Fruit fly (Drosophila melanogaster) whole organism, wandering third instar larva: Measurements from ENCODE around the gene CG33710.

Source experiments
- Mio ChIP-seq: sonication (Bioruptor generic); optimal IDR thresholded peaks from 2 replicates; lab custom pipeline; 2016; ENCODE audit warnings: missing biosample characterization, missing genetic modification characterization
- Myc ChIP-seq: fragments of >200 bp; optimal IDR thresholded peaks from 2 replicates; lab custom pipeline; 2017
- OdsH ChIP-seq: fragments of 200-800 bp; sonication (Bioruptor generic); optimal IDR thresholded peaks from 2 replicates; lab custom pipeline; 2016; ENCODE audit warnings: missing biosample characterization, mild to moderate bottlenecking, missing genetic modification characterization
- h ChIP-seq: fragments of 200-800 bp; sonication (Bioruptor generic); optimal IDR thresholded peaks from 3 replicates; lab custom pipeline; 2016; ENCODE audit warnings: missing biosample characterization, mild to moderate bottlenecking, missing genetic modification characterization
- psq ChIP-seq: fragments of 200-800 bp; sonication (Bioruptor generic); optimal IDR thresholded peaks from 3 replicates; lab custom pipeline; 2017; ENCODE audit warnings: missing biosample characterization, mild to moderate bottlenecking, missing genetic modification characterization, moderate library complexity
- usp ChIP-seq: fragments of >200 bp; optimal IDR thresholded peaks from 2 replicates; lab custom pipeline; 2017; ENCODE audit warnings: missing biosample characterization, missing genetic modification characterization

DNA sequence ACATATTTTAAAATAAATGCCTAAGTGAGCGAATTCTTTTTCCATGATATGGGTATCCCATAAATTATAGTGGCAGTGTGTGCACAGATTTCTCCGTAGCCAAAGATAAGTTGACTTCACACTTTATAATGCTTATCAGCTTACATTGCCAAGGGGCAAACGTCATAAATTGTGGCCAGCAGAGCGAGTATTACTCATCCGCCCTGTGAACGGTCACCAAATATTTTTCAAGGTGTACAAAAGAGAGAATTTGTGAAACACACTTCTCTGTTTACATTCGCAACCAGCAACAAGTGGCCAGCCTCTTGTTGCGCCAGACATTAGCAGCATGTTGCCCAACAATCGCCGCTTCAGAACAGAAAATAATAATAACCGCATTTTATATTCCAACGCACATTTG is 19.7 kb downstream of the CG33710 start:
- peak; percentile 51 for TF ChIP-seq OdsH (GFP tag; lab: Kevin White, UChicago)
- no peak for TF ChIP-seq Myc
- peak; percentile 32 for TF ChIP-seq h (GFP tag; lab: Kevin White, UChicago)
- no peak for TF ChIP-seq Mio (GFP tag; lab: Kevin White, UChicago)
- no peak for TF ChIP-seq usp (GFP tag; lab: Kevin White, UChicago)
- no peak for TF ChIP-seq psq (GFP tag; lab: Kevin White, UChicago)
